Worm (Caenorhabditis elegans): ENCODE results near the gene C25D7.9.

ce11 chrV:15067165-15067564 lies 2.2 kb downstream of the C25D7.9 start, which contains the start of gene C25D7.10:
- no peak for TF ChIP-seq snpc-4 (tag; optimal IDR thresholded peaks at IDR 0.05)
- no peak for TF ChIP-seq mab-5 (tag; optimal IDR thresholded peaks at IDR 0.05)
- TF ChIP-seq unc-62 (GFP tag; optimal IDR thresholded peaks at IDR 0.05) = no peak

All from whole organism, mixed stage, embryonic.